Worm (Caenorhabditis elegans) whole organism, L2 larva: Measurements from ENCODE around the gene T25B9.1.
A peak's percentile ranks its signal among the peaks of the same experiment; 100 is the strongest.

Source experiments
- C34F6.9 ChIP-seq: fragments of 150-350 bp; optimal IDR thresholded peaks from 2 replicates; lab custom pipeline; 2014; ENCODE audit warnings: missing biosample characterization, missing genetic modification characterization
- F13H6.1 ChIP-seq: sonication (generic microtip); optimal IDR thresholded peaks from 2 replicates; lab custom pipeline; 2016; ENCODE audit warnings: missing genetic modification characterization, missing compliant biosample characterization
- Y55F3AM.14 ChIP-seq: fragments of 200-800 bp; sonication (Bioruptor generic); optimal IDR thresholded peaks from 2 replicates; lab custom pipeline; 2018; ENCODE audit warnings: mild to moderate bottlenecking, missing genetic modification characterization, missing compliant biosample characterization
- ZK546.5 ChIP-seq: sonication (generic microtip); optimal IDR thresholded peaks from 2 replicates; lab custom pipeline; 2017; ENCODE audit warnings: missing biosample characterization, missing genetic modification characterization
- alr-1 ChIP-seq: fragments of 150-350 bp; optimal IDR thresholded peaks from 2 replicates; lab custom pipeline; 2014; ENCODE audit warnings: missing biosample characterization, missing genetic modification characterization
- aly-2 ChIP-seq: fragments of 150-350 bp; optimal IDR thresholded peaks from 2 replicates; lab custom pipeline; 2014; ENCODE audit warnings: missing biosample characterization, missing genetic modification characterization
- ama-1 ChIP-seq: fragments of 150-350 bp; optimal IDR thresholded peaks from 2 replicates; lab custom pipeline; 2018; ENCODE audit warnings: inconsistent platforms
- ceh-82 ChIP-seq: fragments of 150-350 bp; optimal IDR thresholded peaks from 2 replicates; lab custom pipeline; 2014; ENCODE audit warnings: missing biosample characterization, missing genetic modification characterization
- crh-2 ChIP-seq: sonication (generic microtip); optimal IDR thresholded peaks from 2 replicates; lab custom pipeline; 2017; ENCODE audit warnings: missing biosample characterization, missing genetic modification characterization
- dmd-4 ChIP-seq: sonication (generic microtip); optimal IDR thresholded peaks from 2 replicates; lab custom pipeline; 2017; ENCODE audit warnings: missing biosample characterization, missing genetic modification characterization
- egl-27 ChIP-seq: sonication (generic microtip); optimal IDR thresholded peaks from 3 replicates; lab custom pipeline; 2017; ENCODE audit warnings: missing biosample characterization, missing genetic modification reagents, missing genetic modification characterization
- elt-1 ChIP-seq: fragments of 150-350 bp; optimal IDR thresholded peaks from 2 replicates; lab custom pipeline; 2014; ENCODE audit warnings: missing biosample characterization, missing genetic modification characterization
- fos-1 ChIP-seq: fragments of 150-350 bp; optimal IDR thresholded peaks from 2 replicates; lab custom pipeline; 2014; ENCODE audit warnings: missing biosample characterization, missing genetic modification characterization
- gmeb-1 ChIP-seq: fragments of 150-350 bp; optimal IDR thresholded peaks from 2 replicates; lab custom pipeline; 2014; ENCODE audit warnings: missing biosample characterization, missing genetic modification characterization
- lin-11 ChIP-seq: fragments of 150-350 bp; sonication (generic microtip); optimal IDR thresholded peaks from 2 replicates; lab custom pipeline; 2014; ENCODE audit warnings: missing biosample characterization, missing genetic modification characterization, inconsistent platforms, mixed read lengths
- lin-13 ChIP-seq: fragments of 150-350 bp; optimal IDR thresholded peaks from 2 replicates; lab custom pipeline; 2014; ENCODE audit warnings: missing biosample characterization, missing genetic modification reagents, missing genetic modification characterization
- lin-39 ChIP-seq: fragments of 150-350 bp; optimal IDR thresholded peaks from 2 replicates; lab custom pipeline; 2014; ENCODE audit warnings: missing biosample characterization, missing genetic modification reagents, missing genetic modification characterization
- lsy-2 ChIP-seq, 2 experiments: fragments of 150-350 bp in 1 of 2; sonication (generic microtip) in 1 of 2; optimal IDR thresholded peaks; 2 replicates each; lab custom pipeline; 2014 to 2017; ENCODE audit warnings: missing biosample characterization in 2 of 2, missing genetic modification characterization in 2 of 2
- mab-5 ChIP-seq: fragments of 150-350 bp; optimal IDR thresholded peaks from 2 replicates; lab custom pipeline; 2014; ENCODE audit warnings: missing biosample characterization, missing genetic modification characterization
- mdl-1 ChIP-seq, 2 experiments: fragments of 150-350 bp in 1 of 2; sonication (generic microtip) in 1 of 2; optimal IDR thresholded peaks; 2 replicates each; lab custom pipeline; 2017; ENCODE audit warnings: missing biosample characterization in 2 of 2, missing genetic modification characterization in 2 of 2
- nhr-10 ChIP-seq: sonication (generic microtip); optimal IDR thresholded peaks from 2 replicates; lab custom pipeline; 2017; ENCODE audit warnings: missing biosample characterization, missing genetic modification characterization
- nhr-11 ChIP-seq: fragments of 150-350 bp; optimal IDR thresholded peaks from 2 replicates; lab custom pipeline; 2014; ENCODE audit warnings: missing biosample characterization, missing genetic modification characterization
- nhr-12 ChIP-seq: fragments of 150-350 bp; optimal IDR thresholded peaks from 2 replicates; lab custom pipeline; 2014; ENCODE audit warnings: missing biosample characterization, missing genetic modification characterization
- nhr-21 ChIP-seq: fragments of 150-350 bp; optimal IDR thresholded peaks from 2 replicates; lab custom pipeline; 2014; ENCODE audit warnings: missing biosample characterization, missing genetic modification characterization
- nhr-23 ChIP-seq: fragments of 150-350 bp; optimal IDR thresholded peaks from 2 replicates; lab custom pipeline; 2014; ENCODE audit warnings: missing biosample characterization, missing genetic modification reagents, missing genetic modification characterization
- nhr-237 ChIP-seq: fragments of 150-350 bp; optimal IDR thresholded peaks from 2 replicates; lab custom pipeline; 2014; ENCODE audit warnings: missing biosample characterization, missing genetic modification characterization
- nhr-25 ChIP-seq: fragments of 150-350 bp; sonication (generic microtip); optimal IDR thresholded peaks from 3 replicates; lab custom pipeline; 2014; ENCODE audit warnings: missing biosample characterization, missing genetic modification characterization
- nhr-6 ChIP-seq: fragments of 150-350 bp; optimal IDR thresholded peaks from 2 replicates; lab custom pipeline; 2014; ENCODE audit warnings: missing biosample characterization, missing genetic modification characterization
- peb-1 ChIP-seq: fragments of 150-350 bp; optimal IDR thresholded peaks from 2 replicates; lab custom pipeline; 2014; ENCODE audit warnings: missing biosample characterization, missing genetic modification characterization
- sem-4 ChIP-seq: fragments of 150-350 bp; optimal IDR thresholded peaks from 2 replicates; lab custom pipeline; 2014; ENCODE audit warnings: missing biosample characterization, missing genetic modification reagents, missing genetic modification characterization
- skn-1 ChIP-seq: sonication (generic microtip); optimal IDR thresholded peaks from 2 replicates; lab custom pipeline; 2017; ENCODE audit warnings: missing biosample characterization, missing genetic modification characterization
- sma-3 ChIP-seq: sonication (generic microtip); optimal IDR thresholded peaks from 2 replicates; lab custom pipeline; 2016; ENCODE audit warnings: missing genetic modification reagents, missing genetic modification characterization, missing compliant biosample characterization
- sma-9 ChIP-seq, 2 experiments: fragments of 150-350 bp in 1 of 2; sonication (generic microtip) in 1 of 2; optimal IDR thresholded peaks; 2 replicates each; lab custom pipeline; 2014 to 2016; ENCODE audit warnings: missing genetic modification characterization in 2 of 2, mild to moderate bottlenecking in 1 of 2, missing biosample characterization in 1 of 2, missing compliant biosample characterization in 1 of 2, missing genetic modification reagents in 1 of 2, moderate library complexity in 1 of 2
- snpc-4 ChIP-seq: fragments of 150-350 bp; optimal IDR thresholded peaks from 2 replicates; lab custom pipeline; 2014; ENCODE audit warnings: missing biosample characterization, missing genetic modification characterization
- unc-39 ChIP-seq: fragments of 150-350 bp; optimal IDR thresholded peaks from 2 replicates; lab custom pipeline; 2014; ENCODE audit warnings: missing biosample characterization, missing genetic modification characterization
- unc-55 ChIP-seq: fragments of 150-350 bp; sonication (generic microtip); optimal IDR thresholded peaks from 3 replicates; lab custom pipeline; 2014; ENCODE audit warnings: missing biosample characterization, missing genetic modification reagents, missing genetic modification characterization
- unc-62 ChIP-seq: fragments of 150-350 bp; optimal IDR thresholded peaks from 2 replicates; lab custom pipeline; 2014; ENCODE audit warnings: missing biosample characterization, missing genetic modification reagents, missing genetic modification characterization
- ztf-1 ChIP-seq: fragments of 200-800 bp; sonication (Bioruptor generic); conservative IDR thresholded peaks from 2 replicates; pipeline ENCODE4 v1.3.6; 2022; ENCODE audit warnings: missing genetic modification characterization, missing compliant biosample characterization
- ztf-4 ChIP-seq: fragments of 150-350 bp; optimal IDR thresholded peaks from 2 replicates; lab custom pipeline; 2014; ENCODE audit warnings: missing biosample characterization, missing genetic modification characterization

The T25B9.1 gene

DNA sequence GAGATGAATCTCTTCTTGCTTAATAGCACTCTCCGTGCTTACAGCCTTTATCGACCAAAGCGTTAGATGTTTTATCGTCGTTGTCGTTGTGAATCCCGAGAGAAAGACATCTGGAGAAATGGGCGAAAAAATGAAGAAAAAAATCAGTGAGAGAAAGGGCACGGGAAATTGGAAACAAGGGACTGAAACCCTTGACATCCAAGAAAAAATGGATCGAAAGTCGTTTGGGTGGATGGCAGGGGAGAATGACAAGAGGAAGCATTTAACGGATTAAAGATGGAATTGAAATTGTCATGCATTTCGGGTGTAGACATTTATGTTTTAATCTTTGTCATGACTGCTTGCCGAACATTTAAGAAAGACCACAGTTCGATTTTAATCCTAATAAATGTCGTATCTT lies 23.9 kb upstream of the T25B9.1 start, which contains the start of gene inpp-1:
Gene inpp-1, minus strand, starts transcription at position 101 of the 400 bp plus-strand sequence.
- TF ChIP-seq crh-2 (tag; lab: Kevin White, UChicago) (no peak), ceh-82 (tag; lab: Kevin White, UChicago) (no peak), lin-39 (tag; lab: Kevin White, UChicago) (no peak), snpc-4 (tag; lab: Kevin White, UChicago) (no peak)

DNA sequence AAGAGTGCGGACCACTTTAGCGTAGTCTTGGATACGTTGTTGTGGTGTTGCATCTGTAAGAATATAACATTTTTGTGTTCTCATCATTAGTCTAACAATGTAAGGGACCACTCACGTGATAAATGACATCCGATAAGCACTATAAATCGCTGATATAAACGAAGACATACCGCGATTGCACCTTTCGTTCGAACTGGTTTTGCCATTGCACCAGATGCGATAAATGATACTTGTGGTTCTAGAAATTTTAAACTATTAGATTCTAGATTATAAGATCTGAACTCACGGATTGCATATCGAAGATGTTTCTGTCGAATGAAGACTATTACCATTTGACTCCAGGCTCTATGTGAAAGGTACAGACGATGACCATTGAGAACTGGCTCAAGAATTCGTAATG lies 21.4 kb upstream of the T25B9.1 start:
- TF ChIP-seq lin-11 = no peak
- no peak for TF ChIP-seq C34F6.9
- no peak for TF ChIP-seq egl-27
- TF ChIP-seq peb-1 = no peak
- no peak for TF ChIP-seq lin-13 (GFP tag; lab: Kevin White, UChicago)
- TF ChIP-seq unc-55 (GFP tag; lab: Kevin White, UChicago) = no peak
- no peak for TF ChIP-seq lin-39 (tag; lab: Kevin White, UChicago)
- TF ChIP-seq nhr-23 (tag; lab: Kevin White, UChicago) = no peak
- no peak for TF ChIP-seq unc-62
- no peak for TF ChIP-seq skn-1 (tag; lab: Kevin White, UChicago)
- no peak for TF ChIP-seq fos-1
- no peak for TF ChIP-seq F13H6.1
- no peak for TF ChIP-seq snpc-4 (tag; lab: Kevin White, UChicago)
- TF ChIP-seq gmeb-1 = no peak
- TF ChIP-seq aly-2 (tag; lab: Kevin White, UChicago) = no peak
- TF ChIP-seq ztf-1 (GFP tag; lab: Robert Waterston, UW) = no peak
- no peak for TF ChIP-seq elt-1 (tag; lab: Kevin White, UChicago)
- TF ChIP-seq nhr-25 (tag; lab: Kevin White, UChicago) = no peak

DNA sequence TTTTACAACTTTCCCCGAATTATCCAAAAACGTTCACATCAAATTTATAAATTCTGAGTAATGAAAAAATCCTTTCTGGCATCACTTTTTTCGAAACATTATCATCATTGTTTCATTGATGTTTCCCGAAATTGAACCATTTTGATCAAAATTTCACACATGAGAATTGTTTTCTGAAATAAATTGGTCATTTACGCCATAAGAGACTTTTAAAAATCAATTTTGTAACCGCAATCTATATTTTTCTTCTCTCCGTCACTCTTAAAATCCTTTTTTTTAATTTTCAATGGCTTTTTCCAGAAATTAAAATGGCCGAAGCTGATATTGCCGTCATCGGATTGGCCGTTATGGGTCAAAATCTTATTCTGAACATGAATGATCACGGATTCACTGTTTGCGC lies 19.4 kb upstream of the T25B9.1 start, which contains the start of gene T25B9.9:
Gene T25B9.9, plus strand, starts transcription at position 301 of the 400 bp plus-strand sequence.
- TF ChIP-seq nhr-237 (tag; lab: Kevin White, UChicago) (no peak), egl-27 (no peak), C34F6.9 (no peak), mdl-1 (tag; optimal IDR thresholded peaks at IDR 0.05; lab: Kevin White, UChicago) (no peak), sma-9 (GFP tag; optimal IDR thresholded peaks at IDR 0.05; lab: Kevin White, UChicago) (no peak), sma-9 (tag; optimal IDR thresholded peaks at IDR 0.05; lab: Kevin White, UChicago) (no peak), Y55F3AM.14 (no peak), alr-1 (tag; lab: Kevin White, UChicago) (no peak), dmd-4 (no peak), nhr-21 (tag; lab: Kevin White, UChicago) (no peak), snpc-4 (tag; lab: Kevin White, UChicago) (no peak), lin-13 (GFP tag; lab: Kevin White, UChicago) (no peak), ztf-4 (no peak), ztf-1 (GFP tag; lab: Robert Waterston, UW) (no peak), nhr-23 (tag; lab: Kevin White, UChicago) (no peak), nhr-25 (tag; lab: Kevin White, UChicago) (no peak), sem-4 (tag; lab: Kevin White, UChicago) (no peak)

DNA sequence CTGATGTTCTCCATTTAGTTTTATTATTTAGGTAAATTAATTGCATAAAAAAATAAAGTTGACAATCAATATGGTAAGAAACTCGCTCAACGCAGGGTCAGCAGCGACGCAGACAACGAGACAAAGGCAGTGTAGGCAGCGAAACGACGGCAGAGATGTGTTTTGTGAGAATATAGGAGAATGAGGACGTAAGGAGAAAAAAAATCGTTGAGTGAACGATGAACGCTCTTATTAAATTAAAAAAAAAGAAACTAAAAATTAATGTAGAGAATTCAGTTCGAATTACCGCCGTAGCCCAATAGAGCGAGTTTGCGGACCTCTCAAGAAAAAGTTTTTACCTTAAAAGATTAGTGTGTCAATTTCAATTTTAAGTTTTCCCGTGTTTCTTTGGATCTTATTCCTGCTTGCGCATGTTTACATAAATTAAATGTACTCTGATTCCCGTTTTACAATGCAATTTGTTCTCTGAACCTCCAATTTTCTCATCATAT lies 18.2 kb upstream of the T25B9.1 start, which contains the start of gene T25B9.8:
Gene T25B9.8, minus strand, starts transcription at position 51 of the 491 bp plus-strand sequence.
- peak; percentile 0 for TF ChIP-seq C34F6.9
- no peak for TF ChIP-seq nhr-6 (tag; lab: Kevin White, UChicago)
- TF ChIP-seq unc-39 (tag; lab: Kevin White, UChicago) = no peak

DNA sequence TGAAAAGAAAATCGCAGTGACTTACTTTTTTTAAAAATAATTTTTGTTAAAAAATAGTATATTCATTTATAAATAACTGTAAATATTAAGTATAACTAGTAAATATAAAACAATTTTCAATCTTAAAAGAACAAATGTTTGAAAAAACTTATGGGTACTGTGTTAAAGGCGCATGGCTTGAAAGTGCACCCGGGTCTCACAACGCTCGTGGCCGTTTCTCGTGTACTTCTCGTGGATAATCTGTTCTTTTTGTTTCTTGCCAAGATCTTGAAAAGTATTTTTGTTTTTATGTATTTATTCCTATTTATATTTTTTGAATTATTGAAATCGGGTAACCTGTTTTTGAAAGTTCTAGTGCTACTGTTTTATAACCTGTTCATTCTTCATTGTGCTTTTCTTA lies 16.1 kb upstream of the T25B9.1 start:
- peak in 1 of 2 experiments; percentile 54 for TF ChIP-seq lsy-2 (tag; optimal IDR thresholded peaks at IDR 0.05; lab: Kevin White, UChicago)
- no peak for TF ChIP-seq nhr-11 (tag; lab: Kevin White, UChicago)

DNA sequence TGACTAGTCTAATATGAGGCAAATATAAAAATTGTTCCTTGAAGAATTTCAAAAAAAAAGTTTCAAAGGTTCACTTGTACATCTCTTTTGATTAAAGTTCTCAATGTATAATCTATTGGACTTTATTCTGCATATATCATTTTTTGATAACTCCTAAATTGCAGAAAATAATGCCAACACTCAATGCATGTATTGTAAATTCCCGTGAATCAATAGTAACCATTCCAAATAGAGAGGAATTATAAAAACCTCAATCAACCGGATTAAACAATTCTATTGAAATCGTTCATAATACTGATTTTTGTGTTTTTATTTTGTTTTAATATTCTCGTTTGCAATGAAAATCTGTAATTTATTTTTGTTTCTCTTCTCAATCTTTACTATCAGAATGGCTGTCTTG lies 15.1 kb upstream of the T25B9.1 start, which contains the start of gene T25B9.12:
Gene T25B9.12, plus strand, starts transcription at position 301 of the 400 bp plus-strand sequence.
- TF ChIP-seq sem-4 (tag; lab: Kevin White, UChicago) = no peak
- no peak for TF ChIP-seq nhr-12 (tag; lab: Kevin White, UChicago)
- no peak for TF ChIP-seq ama-1 (lab: Kevin White, UChicago)
- TF ChIP-seq C34F6.9 = no peak
- no peak for TF ChIP-seq nhr-21 (tag; lab: Kevin White, UChicago)
- TF ChIP-seq ZK546.5 (tag; lab: Kevin White, UChicago) = no peak
- no peak for TF ChIP-seq nhr-10
- no peak for TF ChIP-seq sma-3 (GFP tag; lab: Kevin White, UChicago)
- TF ChIP-seq mab-5 (tag; lab: Kevin White, UChicago) = no peak
